Worm (Caenorhabditis elegans): ENCODE measurements around the gene rol-3.

DNA sequence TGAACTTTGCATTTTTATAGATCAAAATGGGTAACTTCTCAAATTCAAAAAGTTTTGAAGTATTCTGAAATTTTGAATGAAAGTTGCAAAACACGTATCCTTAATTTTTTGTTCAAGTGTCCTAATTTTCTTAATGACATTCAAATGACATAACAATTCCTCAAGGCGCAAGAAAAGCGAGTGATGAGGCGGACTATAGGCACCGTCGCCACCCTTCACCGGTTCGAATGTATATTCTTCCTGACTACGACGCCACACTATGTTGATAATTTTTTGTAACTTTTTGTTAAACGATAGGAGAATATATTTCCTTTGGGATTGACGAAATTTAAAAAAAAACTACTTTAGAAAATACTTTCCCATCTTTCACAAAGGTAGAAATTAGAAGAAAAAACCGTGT is 43.4 kb upstream of the rol-3 start:
- no peak for TF ChIP-seq elt-1 (tag; optimal IDR thresholded peaks at IDR 0.05; ENCODE audit: borderline replicate concordance, insufficient read depth)
- no peak for TF ChIP-seq unc-62 (GFP tag; optimal IDR thresholded peaks at IDR 0.05)
- no peak for TF ChIP-seq cnd-1 (tag; optimal IDR thresholded peaks at IDR 0.05)
- TF ChIP-seq ztf-11 (tag; optimal IDR thresholded peaks at IDR 0.05), result no peak
- no peak for TF ChIP-seq nhr-28 (tag; optimal IDR thresholded peaks at IDR 0.05)
- no peak for TF ChIP-seq blmp-1 (tag; optimal IDR thresholded peaks at IDR 0.05)
- TF ChIP-seq pha-4 (tag; optimal IDR thresholded peaks at IDR 0.05), result no peak
- TF ChIP-seq lin-32 (GFP tag; optimal IDR thresholded peaks at IDR 0.05), result no peak
- no peak for TF ChIP-seq lin-13 (tag; optimal IDR thresholded peaks at IDR 0.05)
- TF ChIP-seq sptf-1 (tag; optimal IDR thresholded peaks at IDR 0.05), result no peak

Data from whole organism, mixed stage, embryonic.